Worm (Caenorhabditis elegans) whole organism, L4 larva: ENCODE measurements around the gene Y58A7A.4.

Experiments
- R02D3.7 ChIP-seq: fragments of 150-350 bp; sonication (generic microtip); optimal IDR thresholded peaks from 3 replicates; lab custom pipeline; 2014; ENCODE audit warnings: missing biosample characterization, missing genetic modification characterization
- ama-1 ChIP-seq: fragments of 150-350 bp; optimal IDR thresholded peaks from 2 replicates; lab custom pipeline; 2014; ENCODE audit warnings: inconsistent platforms, mixed read lengths
- ceh-20 ChIP-seq: fragments of 200-800 bp; sonication (Bioruptor generic); IDR thresholded peaks from 2 replicates; pipeline ENCODE4 v1.3.6; 2022; ENCODE audit warnings: missing genetic modification reagents, missing genetic modification characterization, missing compliant biosample characterization
- ceh-82 ChIP-seq: sonication (generic microtip); optimal IDR thresholded peaks from 2 replicates; lab custom pipeline; 2017; ENCODE audit warnings: missing biosample characterization, missing genetic modification characterization
- daf-8 ChIP-seq: fragments of 200-800 bp; sonication (Bioruptor generic); IDR thresholded peaks from 2 replicates; pipeline ENCODE4 v1.3.6; 2022; ENCODE audit warnings: missing genetic modification characterization, missing compliant biosample characterization
- lin-13 ChIP-seq: fragments of 150-350 bp; optimal IDR thresholded peaks from 2 replicates; lab custom pipeline; 2014; ENCODE audit warnings: missing biosample characterization, missing genetic modification reagents, missing genetic modification characterization
- lin-15B ChIP-seq: fragments of 150-350 bp; sonication (generic microtip); optimal IDR thresholded peaks from 3 replicates; lab custom pipeline; 2014; ENCODE audit warnings: missing biosample characterization, missing genetic modification characterization
- nhr-237 ChIP-seq: sonication (generic microtip); optimal IDR thresholded peaks from 2 replicates; lab custom pipeline; 2017; ENCODE audit warnings: missing biosample characterization, missing genetic modification characterization
- nhr-77 ChIP-seq: fragments of 150-350 bp; optimal IDR thresholded peaks from 2 replicates; lab custom pipeline; 2014; ENCODE audit warnings: missing biosample characterization, missing genetic modification characterization
- pha-4 ChIP-seq, 2 experiments: fragments of 150-350 bp in 1 of 2; fragments of 200-800 bp in 1 of 2; sonication (Bioruptor generic) in 1 of 2; IDR thresholded peaks in 1 of 2; optimal IDR thresholded peaks in 1 of 2; 2 replicates each; pipeline versions ENCODE4 v1.3.6 to Lab custom; 2014 to 2022; ENCODE audit warnings: missing genetic modification characterization in 2 of 2, missing genetic modification reagents in 2 of 2, missing biosample characterization in 1 of 2, missing compliant biosample characterization in 1 of 2
- snpc-4 ChIP-seq: fragments of 150-350 bp; optimal IDR thresholded peaks from 2 replicates; lab custom pipeline; 2014; ENCODE audit warnings: missing biosample characterization, missing genetic modification characterization
- zfp-3 ChIP-seq: fragments of 200-800 bp; sonication (Bioruptor generic); conservative IDR thresholded peaks from 2 replicates; pipeline ENCODE4 v1.3.6; 2022; ENCODE audit warnings: missing genetic modification reagents, missing genetic modification characterization, missing compliant biosample characterization
- zip-2 ChIP-seq: fragments of 150-350 bp; optimal IDR thresholded peaks from 2 replicates; lab custom pipeline; 2014; ENCODE audit warnings: missing biosample characterization, missing genetic modification characterization
- ztf-11 ChIP-seq: fragments of 150-350 bp; optimal IDR thresholded peaks from 2 replicates; lab custom pipeline; 2014; ENCODE audit warnings: missing biosample characterization, missing genetic modification characterization

ce11 chrV:5131380-5131779, 46.6 kb upstream of the Y58A7A.4 start:
- TF ChIP-seq ceh-20 (GFP tag; lab: Robert Waterston, UW) (no peak), nhr-237 (tag; lab: Kevin White, UChicago) (no peak), pha-4 (GFP tag; IDR thresholded peaks at IDR 0.05; lab: Robert Waterston, UW) (no peak), pha-4 (tag; optimal IDR thresholded peaks at IDR 0.05; lab: Kevin White, UChicago) (no peak), ztf-11 (no peak), lin-13 (no peak), snpc-4 (tag; lab: Kevin White, UChicago) (no peak), R02D3.7 (tag; lab: Kevin White, UChicago) (no peak), lin-15B (tag; lab: Kevin White, UChicago) (no peak), nhr-77 (peak; percentile 8), ceh-82 (tag; lab: Kevin White, UChicago) (no peak), zfp-3 (GFP tag; lab: Robert Waterston, UW) (no peak), ama-1 (lab: Kevin White, UChicago) (no peak), zip-2 (tag; lab: Kevin White, UChicago) (peak; percentile 99), daf-8 (GFP tag; lab: Robert Waterston, UW) (no peak)
